Fruit fly (Drosophila melanogaster) whole organism, embryonic: Measurements from ENCODE around the gene gammaTub37C.

Experiments
- Bgb ChIP-seq: fragments of 200-800 bp; sonication (Bioruptor generic); IDR thresholded peaks from 2 replicates; pipeline ENCODE4 v1.3.6; 2022; ENCODE audit warnings: missing biosample characterization, missing genetic modification characterization; ENCODE audit not compliant: partially characterized antibody
- CG10267 ChIP-seq: fragments of 200-800 bp; sonication (Bioruptor generic); optimal IDR thresholded peaks from 2 replicates; lab custom pipeline; 2018; ENCODE audit warnings: missing biosample characterization, mild to moderate bottlenecking, missing genetic modification characterization, moderate library complexity
- CG10321 ChIP-seq: fragments of 200-800 bp; sonication (Bioruptor generic); IDR thresholded peaks from 2 replicates; pipeline ENCODE4 v1.3.6; 2022; ENCODE audit warnings: missing biosample characterization, missing genetic modification characterization
- CG10366 ChIP-seq: fragments of 200-800 bp; sonication (Bioruptor generic); IDR thresholded peaks from 2 replicates; pipeline ENCODE4 v1.3.6; 2022; ENCODE audit warnings: missing biosample characterization, missing genetic modification characterization
- CG10431 ChIP-seq: fragments of 200-800 bp; sonication (Bioruptor generic); optimal IDR thresholded peaks from 3 replicates; lab custom pipeline; 2018; ENCODE audit warnings: missing biosample characterization, mild to moderate bottlenecking, missing genetic modification characterization
- CG17361 ChIP-seq: fragments of 200-800 bp; sonication (Bioruptor generic); IDR thresholded peaks from 3 replicates; pipeline ENCODE4 v1.3.6; 2022; ENCODE audit warnings: missing biosample characterization, missing genetic modification characterization
- CG17385 ChIP-seq: fragments of 200-800 bp; sonication (Bioruptor generic); optimal IDR thresholded peaks from 3 replicates; lab custom pipeline; 2018; ENCODE audit warnings: missing biosample characterization, mild to moderate bottlenecking, missing genetic modification characterization
- CG17612 ChIP-seq: fragments of 200-800 bp; sonication (Bioruptor generic); IDR thresholded peaks from 2 replicates; pipeline ENCODE4 v1.3.6; 2022; ENCODE audit warnings: missing biosample characterization, missing genetic modification characterization
- CG1792 ChIP-seq: fragments of 200-800 bp; sonication (Bioruptor generic); optimal IDR thresholded peaks from 2 replicates; lab custom pipeline; 2016; ENCODE audit warnings: missing biosample characterization, missing genetic modification characterization
- CG1832 ChIP-seq: fragments of 200-800 bp; sonication (Bioruptor generic); optimal IDR thresholded peaks from 2 replicates; lab custom pipeline; 2017; ENCODE audit warnings: missing biosample characterization, mild to moderate bottlenecking, missing genetic modification characterization, inconsistent platforms
- CG33213 ChIP-seq: fragments of 200-800 bp; sonication (Bioruptor generic); optimal IDR thresholded peaks from 3 replicates; lab custom pipeline; 2016; ENCODE audit warnings: missing biosample characterization, missing genetic modification characterization
- CG4404 ChIP-seq: fragments of 200-800 bp; sonication (Bioruptor generic); IDR thresholded peaks from 2 replicates; pipeline ENCODE4 v1.3.6; 2022; ENCODE audit warnings: missing biosample characterization, missing genetic modification characterization
- CG4424 ChIP-seq: fragments of 200-800 bp; sonication (Bioruptor generic); optimal IDR thresholded peaks from 3 replicates; lab custom pipeline; 2016; ENCODE audit warnings: missing biosample characterization, missing genetic modification characterization
- CG7928 ChIP-seq: fragments of 200-800 bp; sonication (Bioruptor generic); optimal IDR thresholded peaks from 2 replicates; lab custom pipeline; 2017; ENCODE audit warnings: missing biosample characterization, mild to moderate bottlenecking, missing genetic modification characterization
- CG9215 ChIP-seq: fragments of 200-800 bp; sonication (Bioruptor generic); IDR thresholded peaks from 2 replicates; pipeline ENCODE4 v1.3.6; 2022; ENCODE audit warnings: missing biosample characterization, missing genetic modification characterization
- CkIIα-i1 ChIP-seq: fragments of 200-800 bp; sonication (Bioruptor generic); IDR thresholded peaks from 2 replicates; pipeline ENCODE4 v1.3.6; 2022; ENCODE audit warnings: missing biosample characterization, missing genetic modification characterization
- CrebB ChIP-seq: fragments of 200-800 bp; sonication (Bioruptor generic); optimal IDR thresholded peaks from 3 replicates; lab custom pipeline; 2018; ENCODE audit warnings: missing biosample characterization, mild to moderate bottlenecking, missing genetic modification characterization
- D19B ChIP-seq: fragments of 200-800 bp; sonication (Bioruptor generic); optimal IDR thresholded peaks from 2 replicates; lab custom pipeline; 2017; ENCODE audit warnings: missing biosample characterization, mild to moderate bottlenecking, missing genetic modification characterization
- Dref ChIP-seq: fragments of 200-800 bp; sonication (Bioruptor generic); IDR thresholded peaks from 2 replicates; pipeline ENCODE4 v1.3.6; 2022; ENCODE audit warnings: missing biosample characterization, missing genetic modification characterization
- Hey ChIP-seq: fragments of 200-800 bp; sonication (Bioruptor generic); optimal IDR thresholded peaks from 3 replicates; lab custom pipeline; 2018; ENCODE audit warnings: missing biosample characterization, mild to moderate bottlenecking, missing genetic modification characterization
- HmgZ ChIP-seq: fragments of 200-800 bp; sonication (Bioruptor generic); optimal IDR thresholded peaks from 2 replicates; lab custom pipeline; 2018; ENCODE audit warnings: missing biosample characterization, mild to moderate bottlenecking, missing genetic modification characterization
- NC2α ChIP-seq: fragments of 200-800 bp; sonication (Bioruptor generic); optimal IDR thresholded peaks from 2 replicates; lab custom pipeline; 2016; ENCODE audit warnings: missing biosample characterization, missing genetic modification characterization
- NFAT ChIP-seq: fragments of 200-800 bp; sonication (Bioruptor generic); IDR thresholded peaks from 2 replicates; pipeline ENCODE4 v1.3.6; 2022; ENCODE audit warnings: missing biosample characterization, missing genetic modification characterization
- Nf-YA ChIP-seq: fragments of 200-800 bp; sonication (Bioruptor generic); IDR thresholded peaks from 2 replicates; pipeline ENCODE4 v1.3.6; 2022; ENCODE audit warnings: missing biosample characterization, missing genetic modification characterization
- Ravus ChIP-seq: fragments of 200-800 bp; sonication (Bioruptor generic); IDR thresholded peaks from 2 replicates; pipeline ENCODE4 v1.3.6; 2022; ENCODE audit warnings: missing biosample characterization, missing genetic modification characterization
- Rfx ChIP-seq: fragments of 200-800 bp; sonication (Bioruptor generic); IDR thresholded peaks from 2 replicates; pipeline ENCODE4 v1.3.6; 2022; ENCODE audit warnings: missing biosample characterization, missing genetic modification characterization
- Sox100B ChIP-seq: fragments of 200-800 bp; sonication (Bioruptor generic); optimal IDR thresholded peaks from 3 replicates; lab custom pipeline; 2018; ENCODE audit warnings: missing biosample characterization, mild to moderate bottlenecking, missing genetic modification characterization
- Vsx1 ChIP-seq: fragments of 200-800 bp; sonication (Bioruptor generic); optimal IDR thresholded peaks from 2 replicates; lab custom pipeline; 2017; ENCODE audit warnings: missing biosample characterization, mild to moderate bottlenecking, missing genetic modification characterization, missing genetic modification reagents
- abd-A ChIP-seq: fragments of 200-800 bp; sonication (Bioruptor generic); optimal IDR thresholded peaks from 3 replicates; lab custom pipeline; 2019; ENCODE audit warnings: missing biosample characterization, mild to moderate bottlenecking, missing genetic modification characterization, moderate library complexity
- al ChIP-seq: fragments of 200-800 bp; sonication (Bioruptor generic); IDR thresholded peaks from 2 replicates; pipeline ENCODE4 v1.3.6; 2022; ENCODE audit warnings: missing biosample characterization, missing genetic modification characterization
- ato ChIP-seq: fragments of 200-800 bp; sonication (Bioruptor generic); IDR thresholded peaks from 2 replicates; pipeline ENCODE4 v1.3.6; 2022; ENCODE audit warnings: missing biosample characterization, missing genetic modification characterization; ENCODE audit not compliant: partially characterized antibody
- chinmo ChIP-seq: fragments of 200-800 bp; sonication (Bioruptor generic); IDR thresholded peaks from 4 replicates; pipeline ENCODE4 v1.3.6; 2022; ENCODE audit warnings: missing biosample characterization, missing genetic modification characterization; ENCODE audit not compliant: partially characterized antibody
- chn ChIP-seq: fragments of 200-800 bp; sonication (Bioruptor generic); optimal IDR thresholded peaks from 2 replicates; lab custom pipeline; 2016; ENCODE audit warnings: missing biosample characterization, missing genetic modification characterization
- ci ChIP-seq: fragments of 200-800 bp; sonication (Bioruptor generic); IDR thresholded peaks from 3 replicates; pipeline ENCODE4 v1.3.6; 2022; ENCODE audit warnings: missing biosample characterization, missing genetic modification characterization
- dan ChIP-seq: fragments of 200-800 bp; sonication (Bioruptor generic); IDR thresholded peaks from 2 replicates; pipeline ENCODE4 v1.3.6; 2022; ENCODE audit warnings: missing biosample characterization, missing genetic modification characterization
- dm ChIP-seq: fragments of 200-800 bp; sonication (Bioruptor generic); optimal IDR thresholded peaks from 3 replicates; lab custom pipeline; 2016; ENCODE audit warnings: missing biosample characterization, missing genetic modification characterization
- gcm ChIP-seq: fragments of 200-800 bp; sonication (Bioruptor generic); optimal IDR thresholded peaks from 2 replicates; lab custom pipeline; 2019; ENCODE audit warnings: missing biosample characterization, mild to moderate bottlenecking, missing genetic modification characterization, moderate library complexity
- h ChIP-seq: fragments of >200 bp; optimal IDR thresholded peaks from 2 replicates; lab custom pipeline; 2017
- kni ChIP-seq: fragments of 200-800 bp; sonication (Bioruptor generic); optimal IDR thresholded peaks from 3 replicates; lab custom pipeline; 2017; ENCODE audit warnings: mild to moderate bottlenecking, missing biosample characterization, missing genetic modification reagents, missing genetic modification characterization
- lab ChIP-seq: fragments of 200-800 bp; sonication (Bioruptor generic); optimal IDR thresholded peaks from 3 replicates; lab custom pipeline; 2017; ENCODE audit warnings: missing biosample characterization, missing genetic modification characterization, mild to moderate bottlenecking, moderate library complexity, missing genetic modification reagents
- lmd ChIP-seq: fragments of 200-800 bp; sonication (Bioruptor generic); IDR thresholded peaks from 2 replicates; pipeline ENCODE4 v1.3.6; 2022; ENCODE audit warnings: missing biosample characterization, missing genetic modification characterization
- nmo ChIP-seq: fragments of 200-800 bp; sonication (Bioruptor generic); optimal IDR thresholded peaks from 2 replicates; lab custom pipeline; 2018; ENCODE audit warnings: missing biosample characterization, mild to moderate bottlenecking, missing genetic modification characterization, moderate library complexity
- nom ChIP-seq: fragments of 200-800 bp; sonication (Bioruptor generic); optimal IDR thresholded peaks from 2 replicates; lab custom pipeline; 2017; ENCODE audit warnings: missing biosample characterization, missing genetic modification characterization, mild to moderate bottlenecking, moderate library complexity, missing genetic modification reagents
- pfk ChIP-seq: fragments of 200-800 bp; sonication (Bioruptor generic); optimal IDR thresholded peaks from 2 replicates; lab custom pipeline; 2018; ENCODE audit warnings: missing biosample characterization, mild to moderate bottlenecking, missing genetic modification characterization, moderate library complexity
- prd ChIP-seq, 3 experiments: fragments of >200 bp in 2 of 3; fragments of 200-800 bp in 1 of 3; sonication (Bioruptor generic) in 1 of 3; optimal IDR thresholded peaks in 2 of 3; IDR thresholded peaks in 1 of 3; 2 replicates in 2 of 3; 3 replicates in 1 of 3; pipeline versions ENCODE4 v1.3.6 to Lab custom; 2017 to 2022; ENCODE audit warnings: missing biosample characterization in 1 of 3, missing genetic modification characterization in 1 of 3
- slbo ChIP-seq: fragments of 200-800 bp; sonication (Bioruptor generic); IDR thresholded peaks from 2 replicates; pipeline ENCODE4 v1.3.6; 2022; ENCODE audit warnings: missing biosample characterization, missing genetic modification characterization
- sug ChIP-seq: fragments of 200-800 bp; optimal IDR thresholded peaks from 2 replicates; lab custom pipeline; 2019; ENCODE audit warnings: missing biosample characterization, mild to moderate bottlenecking, missing genetic modification characterization, moderate library complexity
- toy ChIP-seq: fragments of 200-800 bp; sonication (Bioruptor generic); IDR thresholded peaks from 2 replicates; pipeline ENCODE4 v1.3.6; 2022; ENCODE audit warnings: missing biosample characterization, missing genetic modification characterization
- twi ChIP-seq: fragments of 200-800 bp; optimal IDR thresholded peaks from 2 replicates; lab custom pipeline; 2019; ENCODE audit warnings: missing biosample characterization, mild to moderate bottlenecking, missing genetic modification characterization, moderate library complexity
- vvl ChIP-seq: fragments of 200-800 bp; sonication (Bioruptor generic); IDR thresholded peaks from 2 replicates; pipeline ENCODE4 v1.3.6; 2022; ENCODE audit warnings: missing biosample characterization, missing genetic modification characterization
- z ChIP-seq: fragments of 200-800 bp; sonication (Bioruptor generic); IDR thresholded peaks from 3 replicates; pipeline ENCODE4 v1.3.6; 2022; ENCODE audit warnings: missing biosample characterization, missing genetic modification characterization

The gammaTub37C gene

DNA sequence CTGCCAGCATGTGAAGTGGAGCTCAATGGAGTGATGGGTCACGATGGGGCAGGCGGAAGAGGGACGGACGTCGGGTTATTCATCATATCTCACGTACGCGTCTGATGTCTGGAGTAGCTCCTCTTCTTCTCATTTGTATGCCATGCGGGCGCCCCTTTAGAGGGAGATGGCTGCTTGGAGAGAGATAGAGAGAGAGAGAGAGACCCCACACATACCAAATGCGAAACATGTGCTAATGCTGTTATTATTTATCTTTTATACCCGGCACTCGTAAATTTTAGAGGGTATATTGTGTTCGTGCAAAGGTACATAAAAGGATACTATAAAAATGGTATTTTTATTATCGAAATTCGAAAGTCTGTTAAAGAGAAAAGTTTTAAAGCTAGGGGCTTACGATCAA lies 39.5 kb downstream of the gammaTub37C start:
- no peak for TF ChIP-seq Dref (GFP tag; lab: Robert Waterston, UW)
- peak; percentile 79 for TF ChIP-seq D19B (GFP tag; lab: Kevin White, UChicago)
- no peak for TF ChIP-seq CG1792 (GFP tag; lab: Kevin White, UChicago)
- no peak for TF ChIP-seq toy (GFP tag; lab: Robert Waterston, UW)
- TF ChIP-seq kni (GFP tag; lab: Kevin White, UChicago), result peak; percentile 17
- peak; percentile 12 for TF ChIP-seq abd-A (tag; lab: Kevin White, UChicago)
- TF ChIP-seq sug (tag; lab: Kevin White, UChicago), result no peak
- peak; percentile 28 for TF ChIP-seq pfk (GFP tag; lab: Kevin White, UChicago)
- no peak for TF ChIP-seq al (GFP tag; lab: Robert Waterston, UW)
- no peak for TF ChIP-seq CG9215 (GFP tag; lab: Robert Waterston, UW)
- TF ChIP-seq h (lab: Kevin White, UChicago), result no peak
- TF ChIP-seq CG4404 (GFP tag; lab: Robert Waterston, UW), result no peak
- TF ChIP-seq ci (GFP tag; lab: Robert Waterston, UW), result 0 out of 3 replicates have a peak, but pooled peaks have one; percentile 23
- TF ChIP-seq lmd (GFP tag; lab: Robert Waterston, UW), result no peak
- no peak for TF ChIP-seq Ravus
- TF ChIP-seq CG10321 (GFP tag; lab: Robert Waterston, UW), result 0 out of 2 replicates have a peak, but pooled peaks have one; percentile 33
- TF ChIP-seq dm, result no peak
- TF ChIP-seq z (GFP tag; lab: Robert Waterston, UW), result 0 out of 3 replicates have a peak, but pooled peaks have one; percentile 24
- 0 out of 2 replicates have a peak, but pooled peaks have one; percentile 32 for TF ChIP-seq Rfx (GFP tag; lab: Robert Waterston, UW)
- TF ChIP-seq Bgb (GFP tag; lab: Robert Waterston, UW), result no peak
- no peak for TF ChIP-seq CG4424
- TF ChIP-seq CG33213 (GFP tag; lab: Kevin White, UChicago), result no peak
- TF ChIP-seq NFAT (GFP tag; lab: Robert Waterston, UW), result no peak
- TF ChIP-seq dan (GFP tag; lab: Robert Waterston, UW), result no peak
- TF ChIP-seq twi, result peak; percentile 92
- no peak for TF ChIP-seq chn (GFP tag; lab: Kevin White, UChicago)
- no peak for TF ChIP-seq NC2α
- TF ChIP-seq CG17385 (GFP tag; lab: Kevin White, UChicago), result peak; percentile 56
- peak; percentile 13 for TF ChIP-seq nom (GFP tag; lab: Kevin White, UChicago)
- TF ChIP-seq Sox100B, result no peak
- no peak for TF ChIP-seq CrebB (tag; lab: Kevin White, UChicago)
- no peak for TF ChIP-seq lab (GFP tag; lab: Kevin White, UChicago)
- no peak for TF ChIP-seq Hey
- TF ChIP-seq ato (GFP tag; lab: Robert Waterston, UW), result peak; percentile 17; the same call in 1 of the 2 replicates
- TF ChIP-seq chinmo (GFP tag; lab: Robert Waterston, UW), result 0 out of 4 replicates have a peak, but pooled peaks have one; percentile 63
- TF ChIP-seq CG17361 (GFP tag; lab: Robert Waterston, UW), result no peak
- TF ChIP-seq CG10431, result no peak
- TF ChIP-seq Vsx1 (GFP tag; lab: Kevin White, UChicago), result no peak
- TF ChIP-seq CG17612 (GFP tag; lab: Robert Waterston, UW), result no peak
- TF ChIP-seq CG7928 (GFP tag; lab: Kevin White, UChicago), result no peak
- no peak for TF ChIP-seq nmo
- TF ChIP-seq gcm (GFP tag; lab: Kevin White, UChicago), result peak; percentile 92
- no peak for TF ChIP-seq slbo (GFP tag; lab: Robert Waterston, UW)
- TF ChIP-seq CG10366, result no peak
- peak; percentile 77 for TF ChIP-seq vvl (GFP tag; lab: Robert Waterston, UW)
- no peak for TF ChIP-seq prd (optimal IDR thresholded peaks at IDR 0.05; lab: Kevin White, UChicago)
- TF ChIP-seq prd (GFP tag; IDR thresholded peaks at IDR 0.05; lab: Robert Waterston, UW), result 0 out of 3 replicates have a peak, but pooled peaks have one; percentile 12
- TF ChIP-seq HmgZ (tag; lab: Kevin White, UChicago), result no peak
- no peak for TF ChIP-seq CG10267
- TF ChIP-seq Nf-YA (GFP tag; lab: Robert Waterston, UW), result no peak
- peak; percentile 68 for TF ChIP-seq CG1832 (GFP tag; lab: Kevin White, UChicago)
- TF ChIP-seq CkIIα-i1, result no peak
